Worm (Caenorhabditis elegans) whole organism, L4 larva: ENCODE results near the gene let-60.

Experiments used
- F26F4.8 ChIP-seq: fragments of 200-800 bp; sonication (Bioruptor generic); conservative IDR thresholded peaks from 2 replicates; pipeline ENCODE4 v1.3.6; 2022; ENCODE audit warnings: missing genetic modification characterization, missing compliant biosample characterization
- F37D6.2 ChIP-seq: sonication (generic microtip); optimal IDR thresholded peaks from 2 replicates; lab custom pipeline; 2016; ENCODE audit warnings: mild to moderate bottlenecking, missing genetic modification characterization, missing compliant biosample characterization
- R02D3.7 ChIP-seq: fragments of 150-350 bp; sonication (generic microtip); optimal IDR thresholded peaks from 3 replicates; lab custom pipeline; 2014; ENCODE audit warnings: missing biosample characterization, missing genetic modification characterization
- T26A8.4 ChIP-seq: fragments of 200-800 bp; sonication (Bioruptor generic); IDR thresholded peaks from 2 replicates; pipeline ENCODE4 v1.3.6; 2022; ENCODE audit warnings: missing genetic modification characterization, missing compliant biosample characterization
- Y105C5A.15 ChIP-seq: fragments of 200-800 bp; sonication (Bioruptor generic); IDR thresholded peaks from 2 replicates; pipeline ENCODE4 v1.3.6; 2022; ENCODE audit warnings: missing genetic modification characterization, missing compliant biosample characterization
- ZK337.2 ChIP-seq: fragments of 200-800 bp; sonication (Bioruptor generic); IDR thresholded peaks from 2 replicates; pipeline ENCODE4 v1.3.6; 2022; ENCODE audit warnings: missing genetic modification reagents, missing genetic modification characterization, missing compliant biosample characterization
- ZK546.5 ChIP-seq, 2 experiments: sonication (generic microtip); optimal IDR thresholded peaks; 2 replicates each; lab custom pipeline; 2017; ENCODE audit warnings: missing biosample characterization in 2 of 2, missing genetic modification characterization in 2 of 2
- aly-2 ChIP-seq: sonication (generic microtip); optimal IDR thresholded peaks from 2 replicates; lab custom pipeline; 2018; ENCODE audit warnings: missing biosample characterization, missing genetic modification characterization
- ama-1 ChIP-seq: fragments of 150-350 bp; optimal IDR thresholded peaks from 2 replicates; lab custom pipeline; 2014; ENCODE audit warnings: inconsistent platforms, mixed read lengths
- arid-1 ChIP-seq: fragments of 200-800 bp; sonication (Bioruptor generic); conservative IDR thresholded peaks from 2 replicates; pipeline ENCODE4 v1.3.6; 2022; ENCODE audit warnings: missing genetic modification reagents, missing genetic modification characterization, missing compliant biosample characterization
- ctbp-1 ChIP-seq: fragments of 200-800 bp; sonication (Bioruptor generic); IDR thresholded peaks from 2 replicates; pipeline ENCODE4 v1.3.6; 2022; ENCODE audit warnings: missing genetic modification reagents, missing genetic modification characterization, missing compliant biosample characterization
- daf-16 ChIP-seq, 3 experiments: sonication (generic microtip); optimal IDR thresholded peaks; 2 replicates each; lab custom pipeline; 2016 to 2017; ENCODE audit warnings: missing genetic modification characterization in 3 of 3, missing genetic modification reagents in 3 of 3, mild to moderate bottlenecking in 2 of 3, missing compliant biosample characterization in 2 of 3, missing biosample characterization in 1 of 3, moderate library complexity in 1 of 3
- dpl-1 ChIP-seq: fragments of 150-350 bp; optimal IDR thresholded peaks from 2 replicates; lab custom pipeline; 2014; ENCODE audit warnings: missing biosample characterization, missing genetic modification reagents, missing genetic modification characterization
- dve-1 ChIP-seq: sonication (generic microtip); optimal IDR thresholded peaks from 2 replicates; lab custom pipeline; 2017; ENCODE audit warnings: antibody characterized with exemption, mild to moderate bottlenecking, missing genetic modification characterization, missing compliant biosample characterization; ENCODE audit not compliant: insufficient read depth
- hlh-11 ChIP-seq: fragments of 200-800 bp; sonication (Bioruptor generic); optimal IDR thresholded peaks from 2 replicates; lab custom pipeline; 2018; ENCODE audit warnings: mild to moderate bottlenecking, missing genetic modification characterization, missing compliant biosample characterization
- jun-1 ChIP-seq: fragments of 150-350 bp; optimal IDR thresholded peaks from 2 replicates; lab custom pipeline; 2014; ENCODE audit warnings: missing biosample characterization, missing genetic modification reagents, missing genetic modification characterization
- lin-1 ChIP-seq: fragments of 200-800 bp; sonication (Bioruptor generic); IDR thresholded peaks from 2 replicates; pipeline ENCODE4 v1.3.6; 2022; ENCODE audit warnings: missing genetic modification reagents, missing genetic modification characterization, missing compliant biosample characterization
- lin-15B ChIP-seq: fragments of 150-350 bp; sonication (generic microtip); optimal IDR thresholded peaks from 3 replicates; lab custom pipeline; 2014; ENCODE audit warnings: missing biosample characterization, missing genetic modification characterization
- lsy-2 ChIP-seq, 2 experiments: fragments of 150-350 bp in 1 of 2; sonication (generic microtip) in 1 of 2; optimal IDR thresholded peaks; 2 replicates each; lab custom pipeline; 2014 to 2017; ENCODE audit warnings: missing biosample characterization in 2 of 2, missing genetic modification characterization in 2 of 2
- madf-9 ChIP-seq: fragments of 200-800 bp; sonication (Bioruptor generic); conservative IDR thresholded peaks from 2 replicates; pipeline ENCODE4 v1.3.6; 2022; ENCODE audit warnings: missing genetic modification reagents, missing genetic modification characterization, missing compliant biosample characterization
- mdt-29 ChIP-seq: fragments of 200-800 bp; sonication (Bioruptor generic); IDR thresholded peaks from 2 replicates; pipeline ENCODE4 v1.3.6; 2022; ENCODE audit warnings: missing genetic modification reagents, missing genetic modification characterization, missing compliant biosample characterization
- mep-1 ChIP-seq: fragments of 150-350 bp; sonication (generic microtip); optimal IDR thresholded peaks from 3 replicates; lab custom pipeline; 2014; ENCODE audit warnings: missing biosample characterization, missing genetic modification characterization
- nhr-10 ChIP-seq: fragments of 150-350 bp; optimal IDR thresholded peaks from 2 replicates; lab custom pipeline; 2014; ENCODE audit warnings: missing biosample characterization, missing genetic modification characterization
- nhr-102 ChIP-seq: sonication (generic microtip); optimal IDR thresholded peaks from 2 replicates; lab custom pipeline; 2016; ENCODE audit warnings: mild to moderate bottlenecking, missing genetic modification characterization, moderate library complexity, missing compliant biosample characterization
- nhr-11 ChIP-seq: fragments of 150-350 bp; optimal IDR thresholded peaks from 2 replicates; lab custom pipeline; 2014; ENCODE audit warnings: missing biosample characterization, missing genetic modification characterization
- nhr-28 ChIP-seq: fragments of 150-350 bp; optimal IDR thresholded peaks from 2 replicates; lab custom pipeline; 2014; ENCODE audit warnings: missing biosample characterization, missing genetic modification characterization
- nhr-6 ChIP-seq: fragments of 150-350 bp; optimal IDR thresholded peaks from 2 replicates; lab custom pipeline; 2014; ENCODE audit warnings: missing biosample characterization, missing genetic modification characterization
- php-3 ChIP-seq: fragments of 200-800 bp; sonication (Bioruptor generic); IDR thresholded peaks from 2 replicates; pipeline ENCODE4 v1.3.6; 2022; ENCODE audit warnings: missing genetic modification reagents, missing genetic modification characterization, missing compliant biosample characterization
- spr-1 ChIP-seq: sonication (generic microtip); optimal IDR thresholded peaks from 2 replicates; lab custom pipeline; 2016; ENCODE audit warnings: mild to moderate bottlenecking, missing genetic modification characterization, missing compliant biosample characterization
- tag-97 ChIP-seq: fragments of 200-800 bp; sonication (Bioruptor generic); IDR thresholded peaks from 2 replicates; pipeline ENCODE4 v1.3.6; 2022; ENCODE audit warnings: missing genetic modification characterization, missing compliant biosample characterization
- tra-1 ChIP-seq: fragments of 200-800 bp; sonication (Bioruptor generic); IDR thresholded peaks from 2 replicates; pipeline ENCODE4 v1.3.6; 2022; ENCODE audit warnings: missing genetic modification reagents, missing genetic modification characterization, missing compliant biosample characterization
- unc-39 ChIP-seq: sonication (generic microtip); optimal IDR thresholded peaks from 2 replicates; lab custom pipeline; 2017; ENCODE audit warnings: missing biosample characterization, missing genetic modification characterization
- unc-62 ChIP-seq, 3 experiments: fragments of 150-350 bp in 1 of 3; sonication (generic microtip); optimal IDR thresholded peaks in 2 of 3; peaks in 1 of 3; 1 replicate in 1 of 3; 2 replicates in 2 of 3; lab custom pipeline; 2014 to 2017; ENCODE audit warnings: missing biosample characterization in 3 of 3, missing genetic modification characterization in 3 of 3, missing genetic modification reagents in 3 of 3, missing genotype in 1 of 3
- vab-7 ChIP-seq: fragments of 200-800 bp; sonication (Bioruptor generic); IDR thresholded peaks from 2 replicates; pipeline ENCODE4 v1.3.6; 2022; ENCODE audit warnings: missing genetic modification reagents, missing genetic modification characterization, missing compliant biosample characterization
- zfp-2 ChIP-seq: sonication (generic microtip); optimal IDR thresholded peaks from 2 replicates; lab custom pipeline; 2016; ENCODE audit warnings: mild to moderate bottlenecking, missing genetic modification characterization, missing compliant biosample characterization
- zip-2 ChIP-seq: fragments of 150-350 bp; optimal IDR thresholded peaks from 2 replicates; lab custom pipeline; 2014; ENCODE audit warnings: missing biosample characterization, missing genetic modification characterization

let-60 gene

DNA sequence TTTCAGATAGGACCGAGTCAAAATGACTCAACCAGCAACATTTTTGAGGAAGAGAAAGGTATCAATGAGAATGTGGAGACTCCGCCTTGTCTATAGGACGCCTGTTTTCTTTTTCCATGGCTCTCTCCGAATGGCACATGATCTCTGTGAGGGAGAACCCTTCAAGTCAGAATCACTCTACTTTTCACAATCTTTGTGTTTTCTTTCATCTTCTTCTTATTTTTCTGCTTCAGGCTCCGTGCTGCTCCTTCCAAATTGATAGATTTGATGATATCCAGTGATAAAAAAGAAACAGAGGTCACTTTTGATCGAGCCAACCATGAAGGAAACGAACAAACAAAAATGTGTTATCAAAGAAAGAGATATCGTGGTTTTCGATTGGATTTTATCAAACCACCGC lies 41.9 kb downstream of the let-60 start, which contains the start of gene ZK809.8 (continued):
- TF ChIP-seq Y105C5A.15 (no peak), F26F4.8 (no peak), unc-62 (GFP tag; optimal IDR thresholded peaks at IDR 0.05 in 1 of 2; lab: Kevin White, UChicago) (peak in 1 of 2 experiments; percentile 87), unc-62 (tag; optimal IDR thresholded peaks at IDR 0.05; lab: Kevin White, UChicago) (no peak), mdt-29 (GFP tag; lab: Robert Waterston, UW) (no peak), aly-2 (tag; lab: Kevin White, UChicago) (no peak), ZK337.2 (GFP tag; lab: Robert Waterston, UW) (no peak), vab-7 (GFP tag; lab: Robert Waterston, UW) (no peak), T26A8.4 (GFP tag; lab: Robert Waterston, UW) (no peak), tag-97 (GFP tag; lab: Robert Waterston, UW) (no peak)

DNA sequence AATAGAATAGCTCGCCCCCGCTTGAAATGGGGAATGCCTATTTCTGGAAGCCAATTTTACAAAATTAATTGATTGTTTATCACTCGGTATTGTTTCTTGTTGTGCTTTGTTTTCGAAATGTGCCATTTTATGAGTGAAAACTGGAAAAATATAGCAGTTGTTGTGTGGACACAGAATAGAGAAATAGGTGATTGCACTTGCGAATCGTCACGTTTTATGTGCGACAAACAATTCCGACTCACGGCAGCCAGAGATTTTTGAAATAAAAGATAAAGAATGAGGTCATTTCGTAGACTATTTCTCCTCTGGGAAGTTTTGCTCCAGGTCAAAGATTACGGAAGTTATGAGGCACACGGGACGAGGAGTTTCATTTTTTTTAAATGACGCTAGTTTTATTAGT lies 44.0 kb downstream of the let-60 start:
- TF ChIP-seq hlh-11 (tag; lab: Kevin White, UChicago) (peak; percentile 9), daf-16 (GFP tag; optimal IDR thresholded peaks at IDR 0.05; lab: Kevin White, UChicago) (peak in 1 of 2 experiments; percentile 77), daf-16 (tag; optimal IDR thresholded peaks at IDR 0.05; lab: Kevin White, UChicago) (peak; percentile 74), nhr-11 (tag; lab: Kevin White, UChicago) (no peak), dve-1 (peak; percentile 48)
- TF ChIP-seq, all 104 proteins: peak for 3

DNA sequence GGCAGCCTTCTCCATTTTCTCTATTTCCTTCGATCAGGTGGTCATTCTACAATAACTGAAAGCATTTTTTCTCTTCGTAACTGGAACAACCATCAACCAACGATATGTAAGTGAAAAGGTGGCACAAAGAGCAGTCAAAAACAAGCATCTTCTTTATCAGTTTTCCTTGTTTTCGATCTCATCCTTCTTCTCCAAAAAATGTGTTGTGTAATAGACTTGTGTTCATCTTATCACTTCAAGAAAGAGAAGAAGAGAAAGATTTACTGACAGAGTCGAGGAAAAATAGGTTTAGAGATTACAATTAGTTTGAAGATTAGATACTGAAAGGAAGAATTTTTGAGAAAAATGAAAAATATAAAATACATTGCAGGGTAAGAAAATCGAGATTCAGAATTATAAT lies 45.5 kb downstream of the let-60 start:
- peak; percentile 2 for TF ChIP-seq nhr-28 (tag; lab: Kevin White, UChicago)
- no peak for TF ChIP-seq zip-2
- no peak for TF ChIP-seq lin-1
- TF ChIP-seq unc-62 (GFP tag; optimal IDR thresholded peaks at IDR 0.05 in 1 of 2; lab: Kevin White, UChicago) = peak in 1 of 2 experiments; percentile 92
- TF ChIP-seq unc-62 (tag; optimal IDR thresholded peaks at IDR 0.05; lab: Kevin White, UChicago) = no peak
- peak; percentile 39 for TF ChIP-seq dve-1
- no peak for TF ChIP-seq nhr-10
- TF ChIP-seq daf-16 (GFP tag; optimal IDR thresholded peaks at IDR 0.05; lab: Kevin White, UChicago) = no peak
- TF ChIP-seq daf-16 (tag; optimal IDR thresholded peaks at IDR 0.05; lab: Kevin White, UChicago) = peak; percentile 86

DNA sequence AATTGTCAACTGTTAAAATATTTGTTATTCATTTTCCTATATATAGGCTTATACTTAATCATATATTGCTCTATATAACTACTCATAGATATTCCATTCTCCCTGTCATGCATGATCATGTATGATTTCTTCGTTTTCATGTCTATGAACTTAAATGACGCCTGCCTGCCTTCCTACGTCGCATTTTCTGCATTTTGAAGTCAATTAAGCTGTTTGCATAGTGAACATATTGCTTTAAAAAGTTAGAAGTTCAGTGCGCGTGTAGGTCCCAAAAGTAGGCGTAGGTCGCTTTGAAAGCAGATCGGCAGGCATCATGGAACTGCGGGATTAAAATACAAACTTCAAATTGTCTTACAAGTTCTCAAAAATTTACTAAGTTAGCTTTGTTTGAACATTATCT lies 46.2 kb downstream of the let-60 start:
- TF ChIP-seq nhr-102 (tag; lab: Kevin White, UChicago) = no peak
- TF ChIP-seq mdt-29 (GFP tag; lab: Robert Waterston, UW) = no peak
- no peak for TF ChIP-seq spr-1 (tag; lab: Kevin White, UChicago)
- TF ChIP-seq php-3 (GFP tag; lab: Robert Waterston, UW) = no peak
- no peak for TF ChIP-seq arid-1 (GFP tag; lab: Robert Waterston, UW)
- peak in 1 of 2 experiments; percentile 53 for TF ChIP-seq lsy-2 (tag; optimal IDR thresholded peaks at IDR 0.05; lab: Kevin White, UChicago)
- TF ChIP-seq F37D6.2 = no peak
- no peak for TF ChIP-seq R02D3.7
- TF ChIP-seq unc-62 (GFP tag; optimal IDR thresholded peaks at IDR 0.05 in 1 of 2; lab: Kevin White, UChicago) = peak in 1 of 2 experiments; percentile 53
- TF ChIP-seq unc-62 (tag; optimal IDR thresholded peaks at IDR 0.05; lab: Kevin White, UChicago) = no peak
- no peak for TF ChIP-seq unc-39 (tag; lab: Kevin White, UChicago)
- no peak for TF ChIP-seq lin-15B (tag; lab: Kevin White, UChicago)
- no peak for TF ChIP-seq ZK546.5 (tag; optimal IDR thresholded peaks at IDR 0.05; lab: Kevin White, UChicago)
- TF ChIP-seq tra-1 (GFP tag; lab: Robert Waterston, UW) = 0 out of 2 replicates have a peak, but pooled peaks have one; percentile 37
- peak in 1 of 2 experiments; percentile 33 for TF ChIP-seq daf-16 (GFP tag; optimal IDR thresholded peaks at IDR 0.05; lab: Kevin White, UChicago)
- TF ChIP-seq daf-16 (tag; optimal IDR thresholded peaks at IDR 0.05; lab: Kevin White, UChicago) = no peak
- no peak for TF ChIP-seq mep-1 (tag; lab: Kevin White, UChicago)
- TF ChIP-seq jun-1 = no peak
- TF ChIP-seq ama-1 (lab: Kevin White, UChicago) = peak; percentile 0
- TF ChIP-seq dpl-1 (GFP tag; lab: Kevin White, UChicago) = no peak
- 0 out of 2 replicates have a peak, but pooled peaks have one; percentile 24 for TF ChIP-seq ctbp-1
- no peak for TF ChIP-seq nhr-6 (tag; lab: Kevin White, UChicago)
- no peak for TF ChIP-seq zfp-2 (tag; lab: Kevin White, UChicago)
- no peak for TF ChIP-seq madf-9 (GFP tag; lab: Robert Waterston, UW)
